Worm (Caenorhabditis elegans): ENCODE results near the gene K02C4.2.
A peak's percentile ranks its signal among the peaks of the same experiment; 100 is the strongest.

The K02C4.2 gene

ce11 chrII:8039416-8039815 is 36.1 kb upstream of the K02C4.2 start, which contains the start of the genes ubh-4 and algn-6 (continued):
- TF ChIP-seq unc-130 (GFP tag; optimal IDR thresholded peaks at IDR 0.05), result peak; percentile 96
- no peak for TF ChIP-seq ceh-62 (tag; optimal IDR thresholded peaks at IDR 0.05)
- TF ChIP-seq nhr-11 (tag; optimal IDR thresholded peaks at IDR 0.05), result no peak
- TF ChIP-seq dmd-8 (GFP tag; IDR thresholded peaks at IDR 0.05), result no peak
- no peak for TF ChIP-seq unc-62 (GFP tag; optimal IDR thresholded peaks at IDR 0.05 in 1 of 2)
- TF ChIP-seq unc-62 (tag; optimal IDR thresholded peaks at IDR 0.05), result no peak
- TF ChIP-seq lin-13 (GFP tag; optimal IDR thresholded peaks at IDR 0.05), result no peak
- TF ChIP-seq egl-43 (GFP tag; IDR thresholded peaks at IDR 0.05), result no peak
- no peak for TF ChIP-seq ceh-82 (tag; optimal IDR thresholded peaks at IDR 0.05)
- no peak for TF ChIP-seq T26A8.4 (GFP tag; IDR thresholded peaks at IDR 0.05)
- no peak for TF ChIP-seq mxl-2 (GFP tag; conservative IDR thresholded peaks at IDR 0.05)
- no peak for TF ChIP-seq zip-2 (tag; optimal IDR thresholded peaks at IDR 0.05)
- peak; percentile 34; the same call in 1 of the 2 replicates for TF ChIP-seq Y48G9A.11 (GFP tag; IDR thresholded peaks at IDR 0.05)
- no peak for TF ChIP-seq ceh-32 (tag; optimal IDR thresholded peaks at IDR 0.05; ENCODE audit: poor library complexity)
- TF ChIP-seq skn-1 (tag; optimal IDR thresholded peaks at IDR 0.05), result no peak
- peak; percentile 27; the same call in 1 of the 2 replicates for TF ChIP-seq dmd-6 (GFP tag; IDR thresholded peaks at IDR 0.05)
- no peak for TF ChIP-seq aha-1 (tag)
- TF ChIP-seq daf-12 (tag; optimal IDR thresholded peaks at IDR 0.05), result no peak
- TF ChIP-seq egl-27 (tag; optimal IDR thresholded peaks at IDR 0.05), result no peak
- no peak for TF ChIP-seq lin-29 (GFP tag; IDR thresholded peaks at IDR 0.05)
- no peak for TF ChIP-seq ceh-44 (GFP tag; IDR thresholded peaks at IDR 0.05)
- TF ChIP-seq dve-1 (tag; optimal IDR thresholded peaks at IDR 0.05; ENCODE audit: insufficient read depth), result peak; percentile 48
- TF ChIP-seq aly-2 (tag; optimal IDR thresholded peaks at IDR 0.05), result no peak
- no peak for TF ChIP-seq F37D6.2 (tag; optimal IDR thresholded peaks at IDR 0.05)
- TF ChIP-seq F49E8.2 (tag; optimal IDR thresholded peaks at IDR 0.05; ENCODE audit: borderline replicate concordance), result no peak
- no peak for TF ChIP-seq zfp-3 (GFP tag; conservative IDR thresholded peaks at IDR 0.05)
- TF ChIP-seq T20F7.1 (GFP tag; optimal IDR thresholded peaks at IDR 0.05), result peak; percentile 90
- peak; percentile 38 to 95 for TF ChIP-seq lsy-2 (tag; optimal IDR thresholded peaks at IDR 0.05)
- no peak for TF ChIP-seq ctbp-1 (GFP tag; IDR thresholded peaks at IDR 0.05)
- TF ChIP-seq vab-7 (GFP tag; IDR thresholded peaks at IDR 0.05), result 0 out of 2 replicates have a peak, but pooled peaks have one; percentile 22
- no peak for TF ChIP-seq ztf-7 (tag; optimal IDR thresholded peaks at IDR 0.05)
- TF ChIP-seq tag-97 (GFP tag; IDR thresholded peaks at IDR 0.05), result no peak
- no peak for TF ChIP-seq Y75B8A.6 (GFP tag; IDR thresholded peaks at IDR 0.05)
- TF ChIP-seq spr-3 (GFP tag; optimal IDR thresholded peaks at IDR 0.05), result no peak
- TF ChIP-seq Y5F2A.4 (GFP tag; optimal IDR thresholded peaks at IDR 0.05), result no peak
- TF ChIP-seq mdl-1 (tag; optimal IDR thresholded peaks at IDR 0.05), result no peak
- no peak for TF ChIP-seq nhr-111 (GFP tag; optimal IDR thresholded peaks at IDR 0.05)
- no peak for TF ChIP-seq ceh-28 (tag; optimal IDR thresholded peaks at IDR 0.05)
- TF ChIP-seq snpc-4 (tag; optimal IDR thresholded peaks at IDR 0.05), result no peak
- TF ChIP-seq nhr-28 (tag; optimal IDR thresholded peaks at IDR 0.05), result peak; percentile 65
- TF ChIP-seq ama-1 (optimal IDR thresholded peaks at IDR 0.05), result no peak
- no peak for TF ChIP-seq nhr-42 (GFP tag; IDR thresholded peaks at IDR 0.05)
- TF ChIP-seq nhr-102 (tag; optimal IDR thresholded peaks at IDR 0.05), result no peak
- no peak for TF ChIP-seq F10B5.3 (tag; optimal IDR thresholded peaks at IDR 0.05)
- TF ChIP-seq lir-3 (tag; optimal IDR thresholded peaks at IDR 0.05), result no peak
- peak; percentile 48 for TF ChIP-seq nhr-77 (tag; optimal IDR thresholded peaks at IDR 0.05)
- TF ChIP-seq R02D3.7 (tag; optimal IDR thresholded peaks at IDR 0.05), result no peak
- no peak for TF ChIP-seq lin-39 (tag; optimal IDR thresholded peaks at IDR 0.05)
- TF ChIP-seq attf-4 (tag; optimal IDR thresholded peaks at IDR 0.05), result no peak
- TF ChIP-seq D1046.2 (GFP tag; IDR thresholded peaks at IDR 0.05), result no peak
- TF ChIP-seq madf-5 (GFP tag; IDR thresholded peaks at IDR 0.05), result no peak
- TF ChIP-seq ces-1 (GFP tag; optimal IDR thresholded peaks at IDR 0.05), result no peak
- no peak for TF ChIP-seq mdt-29 (GFP tag; IDR thresholded peaks at IDR 0.05)
- no peak for TF ChIP-seq daf-8 (GFP tag; IDR thresholded peaks at IDR 0.05)
